Worm (Caenorhabditis elegans) whole organism, L4 larva: Measurements from ENCODE around the gene ZK1127.4.

ENCODE experiments used
- F26F4.8 ChIP-seq: fragments of 200-800 bp; sonication (Bioruptor generic); conservative IDR thresholded peaks from 2 replicates; pipeline ENCODE4 v1.3.6; 2022; ENCODE audit warnings: missing genetic modification characterization, missing compliant biosample characterization
- F44E2.7 ChIP-seq: fragments of 200-800 bp; sonication (Bioruptor generic); IDR thresholded peaks from 2 replicates; pipeline ENCODE4 v2.1.2; 2022; ENCODE audit warnings: missing genetic modification characterization, missing compliant biosample characterization
- Y5F2A.4 ChIP-seq: fragments of 200-800 bp; sonication (Bioruptor generic); optimal IDR thresholded peaks from 2 replicates; lab custom pipeline; 2018; ENCODE audit warnings: mild to moderate bottlenecking, missing genetic modification characterization, missing compliant biosample characterization
- ZK546.5 ChIP-seq, 2 experiments: sonication (generic microtip); optimal IDR thresholded peaks; 2 replicates each; lab custom pipeline; 2017; ENCODE audit warnings: missing biosample characterization in 2 of 2, missing genetic modification characterization in 2 of 2
- aha-1 ChIP-seq: fragments of 150-350 bp; peaks from one replicate; lab custom pipeline; 2014; ENCODE audit warnings: missing biosample characterization, missing genetic modification characterization
- ama-1 ChIP-seq: fragments of 150-350 bp; optimal IDR thresholded peaks from 2 replicates; lab custom pipeline; 2014; ENCODE audit warnings: inconsistent platforms, mixed read lengths
- ceh-28 ChIP-seq: fragments of 150-350 bp; optimal IDR thresholded peaks from 2 replicates; lab custom pipeline; 2014; ENCODE audit warnings: missing biosample characterization, missing genetic modification reagents, missing genetic modification characterization
- ces-1 ChIP-seq: fragments of 150-350 bp; sonication (generic microtip); optimal IDR thresholded peaks from 4 replicates; lab custom pipeline; 2014; ENCODE audit warnings: missing biosample characterization, missing genetic modification reagents, missing genetic modification characterization
- daf-16 ChIP-seq, 3 experiments: sonication (generic microtip); optimal IDR thresholded peaks; 2 replicates each; lab custom pipeline; 2016 to 2017; ENCODE audit warnings: missing genetic modification characterization in 3 of 3, missing genetic modification reagents in 3 of 3, mild to moderate bottlenecking in 2 of 3, missing compliant biosample characterization in 2 of 3, missing biosample characterization in 1 of 3, moderate library complexity in 1 of 3
- dmd-8 ChIP-seq: fragments of 200-800 bp; sonication (Bioruptor generic); IDR thresholded peaks from 2 replicates; pipeline ENCODE4 v1.3.6; 2022; ENCODE audit warnings: missing genetic modification characterization, missing compliant biosample characterization
- dmd-9 ChIP-seq: fragments of 200-800 bp; sonication (Bioruptor generic); IDR thresholded peaks from 2 replicates; pipeline ENCODE4 v1.3.6; 2022; ENCODE audit warnings: missing genetic modification reagents, missing genetic modification characterization, missing compliant biosample characterization
- fkh-10 ChIP-seq: fragments of 150-350 bp; optimal IDR thresholded peaks from 2 replicates; lab custom pipeline; 2014; ENCODE audit warnings: missing biosample characterization, missing genetic modification reagents, missing genetic modification characterization
- hif-1 ChIP-seq, 2 experiments: sonication (generic microtip); optimal IDR thresholded peaks; 2 replicates each; lab custom pipeline; 2016 to 2017; ENCODE audit warnings: missing compliant biosample characterization in 2 of 2, missing genetic modification characterization in 2 of 2, missing genetic modification reagents in 2 of 2, missing genotype in 2 of 2, mild to moderate bottlenecking in 1 of 2
- hlh-30 ChIP-seq: sonication (generic microtip); optimal IDR thresholded peaks from 2 replicates; lab custom pipeline; 2017; ENCODE audit warnings: antibody characterized with exemption, mild to moderate bottlenecking, missing genetic modification characterization, missing compliant biosample characterization; ENCODE audit not compliant: insufficient read depth
- jun-1 ChIP-seq: fragments of 150-350 bp; optimal IDR thresholded peaks from 2 replicates; lab custom pipeline; 2014; ENCODE audit warnings: missing biosample characterization, missing genetic modification reagents, missing genetic modification characterization
- lin-1 ChIP-seq: fragments of 200-800 bp; sonication (Bioruptor generic); IDR thresholded peaks from 2 replicates; pipeline ENCODE4 v1.3.6; 2022; ENCODE audit warnings: missing genetic modification reagents, missing genetic modification characterization, missing compliant biosample characterization
- lin-13 ChIP-seq: fragments of 150-350 bp; optimal IDR thresholded peaks from 2 replicates; lab custom pipeline; 2014; ENCODE audit warnings: missing biosample characterization, missing genetic modification reagents, missing genetic modification characterization
- lsy-2 ChIP-seq, 2 experiments: fragments of 150-350 bp in 1 of 2; sonication (generic microtip) in 1 of 2; optimal IDR thresholded peaks; 2 replicates each; lab custom pipeline; 2014 to 2017; ENCODE audit warnings: missing biosample characterization in 2 of 2, missing genetic modification characterization in 2 of 2
- mdl-1 ChIP-seq, 2 experiments: fragments of 150-350 bp in 1 of 2; sonication (generic microtip) in 1 of 2; optimal IDR thresholded peaks; 2 replicates each; lab custom pipeline; 2014 to 2017; ENCODE audit warnings: missing biosample characterization in 2 of 2, missing genetic modification characterization in 2 of 2
- mep-1 ChIP-seq: fragments of 150-350 bp; sonication (generic microtip); optimal IDR thresholded peaks from 3 replicates; lab custom pipeline; 2014; ENCODE audit warnings: missing biosample characterization, missing genetic modification characterization
- mes-2 ChIP-seq: sonication (generic microtip); optimal IDR thresholded peaks from 2 replicates; lab custom pipeline; 2016; ENCODE audit warnings: missing genotype, mild to moderate bottlenecking, missing genetic modification characterization, missing compliant biosample characterization; ENCODE audit not compliant: poor library complexity, severe bottlenecking
- mxl-2 ChIP-seq: fragments of 200-800 bp; sonication (Bioruptor generic); conservative IDR thresholded peaks from 2 replicates; pipeline ENCODE4 v1.3.6; 2022; ENCODE audit warnings: missing genetic modification reagents, missing genetic modification characterization, missing compliant biosample characterization
- nhr-10 ChIP-seq: fragments of 150-350 bp; optimal IDR thresholded peaks from 2 replicates; lab custom pipeline; 2014; ENCODE audit warnings: missing biosample characterization, missing genetic modification characterization
- nhr-28 ChIP-seq: fragments of 150-350 bp; optimal IDR thresholded peaks from 2 replicates; lab custom pipeline; 2014; ENCODE audit warnings: missing biosample characterization, missing genetic modification characterization
- pha-4 ChIP-seq, 2 experiments: fragments of 150-350 bp in 1 of 2; fragments of 200-800 bp in 1 of 2; sonication (Bioruptor generic) in 1 of 2; IDR thresholded peaks in 1 of 2; optimal IDR thresholded peaks in 1 of 2; 2 replicates each; pipeline versions ENCODE4 v1.3.6 to Lab custom; 2014 to 2022; ENCODE audit warnings: missing genetic modification characterization in 2 of 2, missing genetic modification reagents in 2 of 2, missing biosample characterization in 1 of 2, missing compliant biosample characterization in 1 of 2
- saeg-2 ChIP-seq: fragments of 200-800 bp; sonication (Bioruptor generic); IDR thresholded peaks from 2 replicates; pipeline ENCODE4 v1.3.6; 2022; ENCODE audit warnings: missing genetic modification reagents, missing genetic modification characterization, missing compliant biosample characterization
- unc-39 ChIP-seq: sonication (generic microtip); optimal IDR thresholded peaks from 2 replicates; lab custom pipeline; 2017; ENCODE audit warnings: missing biosample characterization, missing genetic modification characterization
- vab-7 ChIP-seq: fragments of 200-800 bp; sonication (Bioruptor generic); IDR thresholded peaks from 2 replicates; pipeline ENCODE4 v1.3.6; 2022; ENCODE audit warnings: missing genetic modification reagents, missing genetic modification characterization, missing compliant biosample characterization
- zfp-3 ChIP-seq: fragments of 200-800 bp; sonication (Bioruptor generic); conservative IDR thresholded peaks from 2 replicates; pipeline ENCODE4 v1.3.6; 2022; ENCODE audit warnings: missing genetic modification reagents, missing genetic modification characterization, missing compliant biosample characterization

The ZK1127.4 gene

ce11 chrII:7060202-7060601, 6.5 kb downstream of the ZK1127.4 start (continued):
- no peak for TF ChIP-seq saeg-2 (GFP tag; lab: Robert Waterston, UW)
- TF ChIP-seq, all 104 proteins: peak for 24

- TF ChIP-seq F26F4.8 (GFP tag; lab: Robert Waterston, UW) (no peak), pha-4 (GFP tag; IDR thresholded peaks at IDR 0.05; lab: Robert Waterston, UW) (no peak), pha-4 (tag; optimal IDR thresholded peaks at IDR 0.05; lab: Kevin White, UChicago) (no peak), hlh-30 (peak; percentile 41), F44E2.7 (GFP tag; lab: Robert Waterston, UW) (no peak)
- TF ChIP-seq, all 104 proteins: peak for 1
Observed at ce11 chrII:7060791-7061190, 7.0 kb downstream of the ZK1127.4 start.

ce11 chrII:7061730-7062129, 8.0 kb downstream of the ZK1127.4 start, which contains the start of gene acs-6:
Gene acs-6 (plus strand): TSS chrII:7062030.
- TF ChIP-seq ZK546.5 (tag; optimal IDR thresholded peaks at IDR 0.05; lab: Kevin White, UChicago) (no peak), mes-2 (no peak)

ce11 chrII:7065391-7065790, 11.6 kb downstream of the ZK1127.4 start, which contains the start of gene nos-2:
Gene nos-2 (plus strand): TSS chrII:7065618.
- TF ChIP-seq dmd-9: no peak
- TF ChIP-seq ceh-28 (tag; lab: Kevin White, UChicago): no peak
- no peak for TF ChIP-seq zfp-3 (GFP tag; lab: Robert Waterston, UW)

- TF ChIP-seq lin-13 (GFP tag; lab: Kevin White, UChicago) (no peak), dmd-8 (GFP tag; lab: Robert Waterston, UW) (no peak), aha-1 (tag; lab: Kevin White, UChicago) (peak; percentile 82)
Observed at ce11 chrII:7069866-7070265, 16.1 kb downstream of the ZK1127.4 start, which contains the start of gene him-14. Gene him-14 (minus strand): TSS chrII:7069966.

- TF ChIP-seq mxl-2 (no peak), hif-1 (tag; optimal IDR thresholded peaks at IDR 0.05; lab: Kevin White, UChicago) (no peak), ces-1 (GFP tag; lab: Kevin White, UChicago) (no peak), vab-7 (GFP tag; lab: Robert Waterston, UW) (no peak), fkh-10 (GFP tag; lab: Kevin White, UChicago) (no peak)
Observed at ce11 chrII:7070434-7070833, 16.7 kb downstream of the ZK1127.4 start.

- TF ChIP-seq jun-1 (tag; lab: Kevin White, UChicago): no peak
- no peak for TF ChIP-seq unc-39 (tag; lab: Kevin White, UChicago)
- TF ChIP-seq Y5F2A.4 (GFP tag; lab: Kevin White, UChicago): no peak
- TF ChIP-seq ceh-28 (tag; lab: Kevin White, UChicago): no peak
- TF ChIP-seq ama-1 (lab: Kevin White, UChicago): no peak
- no peak for TF ChIP-seq lin-1 (GFP tag; lab: Robert Waterston, UW)
- no peak for TF ChIP-seq nhr-28 (tag; lab: Kevin White, UChicago)
- TF ChIP-seq mdl-1 (tag; optimal IDR thresholded peaks at IDR 0.05; lab: Kevin White, UChicago): no peak
- TF ChIP-seq lsy-2 (tag; optimal IDR thresholded peaks at IDR 0.05; lab: Kevin White, UChicago): no peak
- TF ChIP-seq daf-16 (GFP tag; optimal IDR thresholded peaks at IDR 0.05; lab: Kevin White, UChicago): no peak
- no peak for TF ChIP-seq daf-16 (tag; optimal IDR thresholded peaks at IDR 0.05; lab: Kevin White, UChicago)
- no peak for TF ChIP-seq nhr-10 (tag; lab: Kevin White, UChicago)
- TF ChIP-seq mep-1 (tag; lab: Kevin White, UChicago): no peak
Observed at ce11 chrII:7072315-7072589, 18.5 kb downstream of the ZK1127.4 start, which contains the start of gene kars-1. Gene kars-1 (minus strand): TSS chrII:7072415.
